Fruit fly (Drosophila melanogaster): Measurements from ENCODE around the gene CG31248.

- TF ChIP-seq lz (GFP tag; optimal IDR thresholded peaks at IDR 0.05) (no peak), spab (GFP tag; optimal IDR thresholded peaks at IDR 0.05) (no peak), Gug (GFP tag; IDR thresholded peaks at IDR 0.05) (no peak), ss (GFP tag; optimal IDR thresholded peaks at IDR 0.05) (no peak), Hr39 (GFP tag; optimal IDR thresholded peaks at IDR 0.05) (no peak)
Measured at dm6 chr3R:7080157-7080916, 48.8 kb upstream of the CG31248 start, which contains the start of gene Ref1.

All from whole organism, prepupa.